Fruit fly (Drosophila melanogaster) whole organism, embryonic: ENCODE data around the gene CG7408.
A peak's percentile ranks its signal among the peaks of the same experiment; 100 is the strongest.

ENCODE experiments used
- Ada2b ChIP-seq: fragments of 200-800 bp; sonication (Bioruptor generic); IDR thresholded peaks from 2 replicates; pipeline ENCODE4 v1.3.6; 2022; ENCODE audit warnings: missing biosample characterization, missing genetic modification characterization
- Atf6 ChIP-seq: fragments of 200-800 bp; sonication (Bioruptor generic); IDR thresholded peaks from 2 replicates; pipeline ENCODE4 v1.3.6; 2022; ENCODE audit warnings: missing biosample characterization, missing genetic modification characterization
- BEAF-32 ChIP-seq: fragments of 200-800 bp; sonication (Bioruptor generic); optimal IDR thresholded peaks from 3 replicates; lab custom pipeline; 2017; ENCODE audit warnings: missing biosample characterization, missing genetic modification characterization, mild to moderate bottlenecking, moderate library complexity, missing genetic modification reagents
- Bdp1 ChIP-seq: fragments of 200-800 bp; sonication (Bioruptor generic); optimal IDR thresholded peaks from 3 replicates; lab custom pipeline; 2016; ENCODE audit warnings: missing biosample characterization, missing genetic modification characterization
- CG11247 ChIP-seq: fragments of 200-800 bp; sonication (Bioruptor generic); IDR thresholded peaks from 2 replicates; pipeline ENCODE4 v1.3.6; 2022; ENCODE audit warnings: missing biosample characterization, missing genetic modification characterization
- CG11695 ChIP-seq: fragments of 200-800 bp; sonication (Bioruptor generic); IDR thresholded peaks from 3 replicates; pipeline ENCODE4 v1.3.6; 2022; ENCODE audit warnings: missing biosample characterization, missing genetic modification characterization
- CG12104 ChIP-seq: fragments of 200-800 bp; sonication (Bioruptor generic); optimal IDR thresholded peaks from 3 replicates; lab custom pipeline; 2016; ENCODE audit warnings: missing biosample characterization, missing genetic modification characterization
- CG12299 ChIP-seq: fragments of 200-800 bp; sonication (Bioruptor generic); optimal IDR thresholded peaks from 2 replicates; lab custom pipeline; 2018; ENCODE audit warnings: missing biosample characterization, mild to moderate bottlenecking, missing genetic modification characterization
- CG12391 ChIP-seq: fragments of 200-800 bp; sonication (Bioruptor generic); optimal IDR thresholded peaks from 3 replicates; lab custom pipeline; 2018; ENCODE audit warnings: missing biosample characterization, mild to moderate bottlenecking, missing genetic modification characterization, moderate library complexity
- CG12659 ChIP-seq: fragments of 200-800 bp; sonication (Bioruptor generic); optimal IDR thresholded peaks from 3 replicates; lab custom pipeline; 2017; ENCODE audit warnings: mild to moderate bottlenecking, missing biosample characterization, missing genetic modification reagents, missing genetic modification characterization
- CG14710 ChIP-seq: fragments of 200-800 bp; sonication (Bioruptor generic); optimal IDR thresholded peaks from 3 replicates; lab custom pipeline; 2019; ENCODE audit warnings: missing biosample characterization, mild to moderate bottlenecking, missing genetic modification characterization, moderate library complexity
- CG15269 ChIP-seq: fragments of 200-800 bp; sonication (Bioruptor generic); optimal IDR thresholded peaks from 2 replicates; lab custom pipeline; 2018; ENCODE audit warnings: missing biosample characterization, mild to moderate bottlenecking, missing genetic modification characterization, moderate library complexity
- CG15479 ChIP-seq: fragments of 200-800 bp; sonication (Bioruptor generic); optimal IDR thresholded peaks from 3 replicates; lab custom pipeline; 2019; ENCODE audit warnings: missing biosample characterization, mild to moderate bottlenecking, missing genetic modification characterization, moderate library complexity
- CG15514 ChIP-seq: fragments of 200-800 bp; sonication (Bioruptor generic); optimal IDR thresholded peaks from 3 replicates; lab custom pipeline; 2017; ENCODE audit warnings: missing biosample characterization, missing genetic modification characterization, mild to moderate bottlenecking, moderate library complexity, missing genetic modification reagents
- CG17829 ChIP-seq: fragments of 200-800 bp; optimal IDR thresholded peaks from 2 replicates; lab custom pipeline; 2019; ENCODE audit warnings: missing biosample characterization, mild to moderate bottlenecking, missing genetic modification characterization, moderate library complexity
- CG2116 ChIP-seq: fragments of 200-800 bp; sonication (Bioruptor generic); optimal IDR thresholded peaks from 3 replicates; lab custom pipeline; 2018; ENCODE audit warnings: missing biosample characterization, mild to moderate bottlenecking, missing genetic modification characterization
- CG2712 ChIP-seq: fragments of 200-800 bp; optimal IDR thresholded peaks from 3 replicates; lab custom pipeline; 2019; ENCODE audit warnings: missing biosample characterization, mild to moderate bottlenecking, missing genetic modification characterization, moderate library complexity
- CG33213 ChIP-seq: fragments of 200-800 bp; sonication (Bioruptor generic); optimal IDR thresholded peaks from 3 replicates; lab custom pipeline; 2016; ENCODE audit warnings: missing biosample characterization, missing genetic modification characterization
- CG34422 ChIP-seq: fragments of 200-800 bp; sonication (Bioruptor generic); IDR thresholded peaks from 3 replicates; pipeline ENCODE4 v1.3.6; 2022; ENCODE audit warnings: missing biosample characterization, missing genetic modification characterization
- CG3847 ChIP-seq: fragments of 200-800 bp; sonication (Bioruptor generic); IDR thresholded peaks from 2 replicates; pipeline ENCODE4 v1.3.6; 2022; ENCODE audit warnings: missing biosample characterization, missing genetic modification characterization
- CG3995 ChIP-seq: fragments of 200-800 bp; sonication (Bioruptor generic); optimal IDR thresholded peaks from 3 replicates; lab custom pipeline; 2016; ENCODE audit warnings: missing biosample characterization, missing genetic modification characterization
- CG4617 ChIP-seq: fragments of 200-800 bp; sonication (Bioruptor generic); optimal IDR thresholded peaks from 3 replicates; lab custom pipeline; 2016; ENCODE audit warnings: missing biosample characterization, missing genetic modification characterization, borderline replicate concordance
- CG8944 ChIP-seq: fragments of 200-800 bp; sonication (Bioruptor generic); optimal IDR thresholded peaks from 3 replicates; lab custom pipeline; 2016; ENCODE audit warnings: missing biosample characterization, missing genetic modification characterization
- CG9609 ChIP-seq: fragments of 200-800 bp; sonication (Bioruptor generic); optimal IDR thresholded peaks from 3 replicates; lab custom pipeline; 2016; ENCODE audit warnings: missing biosample characterization, missing genetic modification characterization
- E2f2 ChIP-seq: fragments of 200-800 bp; sonication (Bioruptor generic); IDR thresholded peaks from 2 replicates; pipeline ENCODE4 v1.3.6; 2022; ENCODE audit warnings: missing biosample characterization, missing genetic modification characterization
- Elba2 ChIP-seq: fragments of 200-800 bp; sonication (Bioruptor generic); optimal IDR thresholded peaks from 3 replicates; lab custom pipeline; 2016; ENCODE audit warnings: missing biosample characterization, missing genetic modification characterization
- HmgZ ChIP-seq: fragments of 200-800 bp; sonication (Bioruptor generic); optimal IDR thresholded peaks from 2 replicates; lab custom pipeline; 2018; ENCODE audit warnings: missing biosample characterization, mild to moderate bottlenecking, missing genetic modification characterization
- Hr3 ChIP-seq: fragments of 200-800 bp; sonication (Bioruptor generic); optimal IDR thresholded peaks from 3 replicates; lab custom pipeline; 2016; ENCODE audit warnings: missing biosample characterization, missing genetic modification characterization
- MBD-R2 ChIP-seq: fragments of 200-800 bp; sonication (Bioruptor generic); IDR thresholded peaks from 2 replicates; pipeline ENCODE4 v1.3.6; 2022; ENCODE audit warnings: missing biosample characterization, missing genetic modification characterization
- MESR4 ChIP-seq: fragments of 200-800 bp; sonication (Bioruptor generic); optimal IDR thresholded peaks from 2 replicates; lab custom pipeline; 2018; ENCODE audit warnings: missing biosample characterization, mild to moderate bottlenecking, missing genetic modification characterization, moderate library complexity
- Myb ChIP-seq: fragments of 200-800 bp; sonication (Bioruptor generic); optimal IDR thresholded peaks from 2 replicates; lab custom pipeline; 2016; ENCODE audit warnings: missing biosample characterization, missing genetic modification characterization
- Nf-YA ChIP-seq: fragments of 200-800 bp; sonication (Bioruptor generic); IDR thresholded peaks from 2 replicates; pipeline ENCODE4 v1.3.6; 2022; ENCODE audit warnings: missing biosample characterization, missing genetic modification characterization
- PHDP ChIP-seq: fragments of 200-800 bp; sonication (Bioruptor generic); optimal IDR thresholded peaks from 3 replicates; lab custom pipeline; 2018; ENCODE audit warnings: missing biosample characterization, mild to moderate bottlenecking, missing genetic modification characterization, moderate library complexity
- Spps ChIP-seq: fragments of 200-800 bp; sonication (Bioruptor generic); optimal IDR thresholded peaks from 2 replicates; lab custom pipeline; 2018; ENCODE audit warnings: missing biosample characterization, mild to moderate bottlenecking, missing genetic modification characterization
- Sry-β ChIP-seq: fragments of 200-800 bp; sonication (Bioruptor generic); optimal IDR thresholded peaks from 2 replicates; lab custom pipeline; 2018; ENCODE audit warnings: missing biosample characterization, mild to moderate bottlenecking, missing genetic modification characterization, moderate library complexity
- Xrp1 ChIP-seq: fragments of 200-800 bp; sonication (Bioruptor generic); IDR thresholded peaks from 2 replicates; pipeline ENCODE4 v1.3.6; 2022; ENCODE audit warnings: missing biosample characterization, missing genetic modification characterization
- YL-1 ChIP-seq: fragments of 200-800 bp; sonication (Bioruptor generic); optimal IDR thresholded peaks from 3 replicates; lab custom pipeline; 2017; ENCODE audit warnings: missing biosample characterization, mild to moderate bottlenecking, missing genetic modification characterization
- crp ChIP-seq, 2 experiments: fragments of 200-800 bp; sonication (Bioruptor generic); optimal IDR thresholded peaks; 2 replicates in 1 of 2; 3 replicates in 1 of 2; lab custom pipeline; 2017; ENCODE audit warnings: missing biosample characterization in 2 of 2, missing genetic modification characterization in 2 of 2, mild to moderate bottlenecking in 1 of 2, moderate library complexity in 1 of 2
- grau ChIP-seq: fragments of 200-800 bp; optimal IDR thresholded peaks from 3 replicates; lab custom pipeline; 2019; ENCODE audit warnings: missing biosample characterization, mild to moderate bottlenecking, missing genetic modification characterization, moderate library complexity
- kah ChIP-seq: fragments of 200-800 bp; sonication (Bioruptor generic); optimal IDR thresholded peaks from 2 replicates; lab custom pipeline; 2018; ENCODE audit warnings: missing biosample characterization, mild to moderate bottlenecking, missing genetic modification characterization
- nmo ChIP-seq: fragments of 200-800 bp; sonication (Bioruptor generic); optimal IDR thresholded peaks from 2 replicates; lab custom pipeline; 2018; ENCODE audit warnings: missing biosample characterization, mild to moderate bottlenecking, missing genetic modification characterization, moderate library complexity
- pan ChIP-seq, 4 experiments: fragments of >200 bp in 3 of 4; fragments of 200-800 bp in 1 of 4; sonication (Bioruptor generic) in 1 of 4; optimal IDR thresholded peaks in 3 of 4; IDR thresholded peaks in 1 of 4; 2 replicates each; pipeline versions ENCODE4 v1.3.6 to Lab custom; 2017 to 2022; ENCODE audit warnings: missing biosample characterization in 2 of 4, missing genetic modification characterization in 2 of 4, mixed read lengths in 1 of 4
- phol ChIP-seq: fragments of 200-800 bp; sonication (Bioruptor generic); optimal IDR thresholded peaks from 3 replicates; lab custom pipeline; 2018; ENCODE audit warnings: missing biosample characterization, mild to moderate bottlenecking, missing genetic modification characterization, moderate library complexity
- pzg ChIP-seq: fragments of 200-800 bp; sonication (Bioruptor generic); optimal IDR thresholded peaks from 3 replicates; lab custom pipeline; 2018; ENCODE audit warnings: missing biosample characterization, mild to moderate bottlenecking, missing genetic modification characterization, moderate library complexity
- row ChIP-seq: fragments of 200-800 bp; sonication (Bioruptor generic); IDR thresholded peaks from 3 replicates; pipeline ENCODE4 v1.3.6; 2022; ENCODE audit warnings: missing biosample characterization, missing genetic modification characterization
- sr ChIP-seq: fragments of 200-800 bp; sonication (Bioruptor generic); IDR thresholded peaks from 3 replicates; pipeline ENCODE4 v1.3.6; 2022; ENCODE audit warnings: missing biosample characterization, missing genetic modification characterization
- stwl ChIP-seq: fragments of 200-800 bp; sonication (Bioruptor generic); optimal IDR thresholded peaks from 3 replicates; lab custom pipeline; 2018; ENCODE audit warnings: missing biosample characterization, mild to moderate bottlenecking, missing genetic modification characterization, moderate library complexity
- tna ChIP-seq: fragments of 200-800 bp; sonication (Bioruptor generic); IDR thresholded peaks from 2 replicates; pipeline ENCODE4 v1.3.6; 2022; ENCODE audit warnings: missing biosample characterization, missing genetic modification characterization; ENCODE audit not compliant: partially characterized antibody
- trem ChIP-seq: fragments of 200-800 bp; optimal IDR thresholded peaks from 3 replicates; lab custom pipeline; 2019; ENCODE audit warnings: missing biosample characterization, mild to moderate bottlenecking, missing genetic modification characterization, moderate library complexity

The CG7408 gene

DNA sequence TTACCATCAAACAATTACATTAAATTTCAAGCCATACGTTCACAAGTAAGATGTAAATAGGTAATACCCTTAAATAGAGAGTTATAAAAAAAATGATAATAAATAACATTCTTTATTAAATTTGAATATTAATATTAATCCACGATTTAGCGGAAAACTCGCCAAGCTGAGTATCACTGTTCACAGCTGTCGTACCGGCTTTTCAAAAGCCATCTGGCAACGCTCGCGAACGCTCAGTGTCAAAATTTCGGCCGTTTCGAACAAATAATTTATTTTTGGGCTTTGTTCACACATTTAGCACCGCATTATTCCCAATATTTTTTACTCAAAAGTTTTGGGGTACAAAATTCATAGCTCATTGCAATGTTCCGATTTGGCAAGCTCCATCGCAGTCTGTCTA is 29.4 kb upstream of the CG7408 start, which contains the start of gene TrpRS-m:
TSS of gene TrpRS-m (plus strand) at position 211 of the 400 bp plus-strand sequence.
- TF ChIP-seq PHDP (tag; lab: Kevin White, UChicago) = peak; percentile 1
- TF ChIP-seq Nf-YA (GFP tag; lab: Robert Waterston, UW) = no peak
- peak; percentile 23 for TF ChIP-seq CG12391 (tag; lab: Kevin White, UChicago)
- peak; percentile 4 for TF ChIP-seq CG14710
- no peak for TF ChIP-seq CG8944
- TF ChIP-seq MBD-R2 (GFP tag; lab: Robert Waterston, UW) = peak; percentile 90
- TF ChIP-seq Atf6 (GFP tag; lab: Robert Waterston, UW) = no peak
- peak; percentile 77; the same call in 1 of the 3 replicates for TF ChIP-seq CG34422 (GFP tag; lab: Robert Waterston, UW)
- TF ChIP-seq CG15479 (GFP tag; lab: Kevin White, UChicago) = no peak
- TF ChIP-seq CG15269 = peak; percentile 6
- peak; percentile 30 for TF ChIP-seq grau (tag; lab: Kevin White, UChicago)
- peak; percentile 25; the same call in 1 of the 2 replicates for TF ChIP-seq E2f2 (GFP tag; lab: Robert Waterston, UW)
- TF ChIP-seq CG2712 (tag; lab: Kevin White, UChicago) = peak; percentile 28
- TF ChIP-seq pzg (GFP tag; lab: Kevin White, UChicago) = peak; percentile 33
- TF ChIP-seq Sry-β (GFP tag; lab: Kevin White, UChicago) = peak; percentile 92
- no peak for TF ChIP-seq CG11695 (GFP tag; lab: Robert Waterston, UW)
- TF ChIP-seq pan (optimal IDR thresholded peaks at IDR 0.05; lab: Kevin White, UChicago) = no peak
- TF ChIP-seq pan (GFP tag; optimal IDR thresholded peaks at IDR 0.05 in 1 of 2, IDR thresholded peaks at IDR 0.05 in 1 of 2) = no peak
- TF ChIP-seq HmgZ = peak; percentile 1
- TF ChIP-seq CG12104 (GFP tag; lab: Kevin White, UChicago) = no peak
- peak; percentile 56 for TF ChIP-seq stwl (tag; lab: Kevin White, UChicago)
- TF ChIP-seq YL-1 (GFP tag; lab: Kevin White, UChicago) = peak; percentile 60
- no peak for TF ChIP-seq Hr3 (GFP tag; lab: Kevin White, UChicago)
- TF ChIP-seq CG4617 (GFP tag; lab: Kevin White, UChicago) = peak; percentile 1
- TF ChIP-seq CG9609 (GFP tag; lab: Kevin White, UChicago) = no peak
- TF ChIP-seq phol (tag; lab: Kevin White, UChicago) = peak; percentile 23
- peak; percentile 16 for TF ChIP-seq CG17829 (tag; lab: Kevin White, UChicago)
- TF ChIP-seq Elba2 = no peak
- no peak for TF ChIP-seq Ada2b (GFP tag; lab: Robert Waterston, UW)
- peak; percentile 4 for TF ChIP-seq nmo (GFP tag; lab: Kevin White, UChicago)
- peak; percentile 33 for TF ChIP-seq CG15514 (GFP tag; lab: Kevin White, UChicago)
- TF ChIP-seq Bdp1 (GFP tag; lab: Kevin White, UChicago) = no peak
- peak; percentile 14 for TF ChIP-seq CG2116 (GFP tag; lab: Kevin White, UChicago)
- peak; percentile 18 to 85 for TF ChIP-seq crp (GFP tag; optimal IDR thresholded peaks at IDR 0.05; lab: Kevin White, UChicago)
- no peak for TF ChIP-seq CG12299 (tag; lab: Kevin White, UChicago)
- TF ChIP-seq BEAF-32 (GFP tag; lab: Kevin White, UChicago) = peak; percentile 3
- TF ChIP-seq CG3995 (GFP tag; lab: Kevin White, UChicago) = peak; percentile 29
- peak; percentile 30 for TF ChIP-seq Myb (GFP tag; lab: Kevin White, UChicago)
- TF ChIP-seq Spps (tag; lab: Kevin White, UChicago) = no peak
- peak; percentile 8 for TF ChIP-seq kah (GFP tag; lab: Kevin White, UChicago)
- TF ChIP-seq row (GFP tag; lab: Robert Waterston, UW) = peak; percentile 84
- TF ChIP-seq Xrp1 (GFP tag; lab: Robert Waterston, UW) = peak; percentile 21; the same call in 1 of the 2 replicates
- no peak for TF ChIP-seq CG11247 (GFP tag; lab: Robert Waterston, UW)
- peak; percentile 7 for TF ChIP-seq trem (tag; lab: Kevin White, UChicago)
- TF ChIP-seq MESR4 (GFP tag; lab: Kevin White, UChicago) = peak; percentile 19
- no peak for TF ChIP-seq sr (GFP tag; lab: Robert Waterston, UW)
- TF ChIP-seq CG3847 (GFP tag; lab: Robert Waterston, UW) = 0 out of 2 replicates have a peak, but pooled peaks have one; percentile 13
- TF ChIP-seq CG33213 = no peak
- peak; percentile 5 for TF ChIP-seq CG12659 (GFP tag; lab: Kevin White, UChicago)
- no peak for TF ChIP-seq tna
